In genomic region chr3L:21041952-21042933, dm6 we compare ENCODE assay signal across 5 fruit fly cellular contexts.
TF ChIP-seq lines count a peak whose summit lies in the region.

No protein-coding gene starts in this region.

- TF ChIP-seq CTCF in whole organism, embryonic (GFP tag; optimal IDR thresholded peaks at IDR 0.05; lab: Kevin White, UChicago): no peak

TF ChIP-seq in whole organism, adult, 20 proteins besides CTCF, POLR2A, EP300 and RAD21:
- TF ChIP-seq CG7045 (GFP tag; optimal IDR thresholded peaks at IDR 0.05; lab: Kevin White, UChicago) (peak; percentile 34), CG5204 (GFP tag; optimal IDR thresholded peaks at IDR 0.05; lab: Kevin White, UChicago) (no peak)
TF ChIP-seq in whole organism, adult: peak in this region for 1.

TF ChIP-seq in whole organism, embryonic, 481 proteins besides CTCF, POLR2A, EP300 and RAD21 (continues in another document):
- TF ChIP-seq YL-1 (GFP tag; optimal IDR thresholded peaks at IDR 0.05; lab: Kevin White, UChicago): no peak
- TF ChIP-seq pho (GFP tag; optimal IDR thresholded peaks at IDR 0.05; lab: Kevin White, UChicago): no peak
- no peak for TF ChIP-seq Trl (optimal IDR thresholded peaks at IDR 0.05; lab: Kevin White, UChicago)
- TF ChIP-seq Trl (GFP tag; optimal IDR thresholded peaks at IDR 0.05; lab: Kevin White, UChicago): no peak
- no peak for TF ChIP-seq CG10321 (GFP tag; IDR thresholded peaks at IDR 0.05; lab: Robert Waterston, UW)
- no peak for TF ChIP-seq CG8388 (GFP tag; optimal IDR thresholded peaks at IDR 0.05; lab: Kevin White, UChicago)
- TF ChIP-seq CG33557 (GFP tag; optimal IDR thresholded peaks at IDR 0.05; lab: Kevin White, UChicago): no peak
- TF ChIP-seq ken (GFP tag; IDR thresholded peaks at IDR 0.05; lab: Robert Waterston, UW): no peak
- TF ChIP-seq CG17385 (GFP tag; optimal IDR thresholded peaks at IDR 0.05; lab: Kevin White, UChicago): no peak
- no peak for TF ChIP-seq Ets97D (GFP tag; optimal IDR thresholded peaks at IDR 0.05; lab: Kevin White, UChicago)
- TF ChIP-seq CG6854 (GFP tag; optimal IDR thresholded peaks at IDR 0.05; lab: Kevin White, UChicago): no peak
- peak; percentile 8 for TF ChIP-seq CG12391 (tag; optimal IDR thresholded peaks at IDR 0.05; lab: Kevin White, UChicago)
- peak; percentile 9 for TF ChIP-seq nmo (GFP tag; optimal IDR thresholded peaks at IDR 0.05; lab: Kevin White, UChicago)
- TF ChIP-seq CG10209 (GFP tag; optimal IDR thresholded peaks at IDR 0.05; lab: Kevin White, UChicago): no peak
- peak; percentile 87 for TF ChIP-seq crol (GFP tag; IDR thresholded peaks at IDR 0.05; lab: Robert Waterston, UW)
- no peak for TF ChIP-seq wdn (GFP tag; IDR thresholded peaks at IDR 0.05; lab: Robert Waterston, UW)
- TF ChIP-seq CG17361 (GFP tag; IDR thresholded peaks at IDR 0.05; lab: Robert Waterston, UW): peak; percentile 41; the same call in 1 of the 3 replicates
- TF ChIP-seq danr (GFP tag; IDR thresholded peaks at IDR 0.05; lab: Robert Waterston, UW): no peak
- TF ChIP-seq Hmr (GFP tag; optimal IDR thresholded peaks at IDR 0.05; lab: Kevin White, UChicago): peak; percentile 4
- TF ChIP-seq CG2202 (tag; optimal IDR thresholded peaks at IDR 0.05; lab: Kevin White, UChicago): no peak
- no peak for TF ChIP-seq Jarid2 (GFP tag; optimal IDR thresholded peaks at IDR 0.05; lab: Kevin White, UChicago)
- no peak for TF ChIP-seq run (tag; optimal IDR thresholded peaks at IDR 0.05; lab: Kevin White, UChicago)
- 0 out of 2 replicates have a peak, but pooled peaks have one; percentile 7 for TF ChIP-seq CG7372 (GFP tag; IDR thresholded peaks at IDR 0.05; lab: Robert Waterston, UW)

TF ChIP-seq in whole organism, prepupa, 60 proteins besides CTCF, POLR2A, EP300 and RAD21 (continues in another document):
- TF ChIP-seq dsx (GFP tag; optimal IDR thresholded peaks at IDR 0.05; lab: Kevin White, UChicago; ENCODE audit: poor library complexity, severe bottlenecking): peak; percentile 60
- peak; percentile 40 for TF ChIP-seq acj6 (GFP tag; optimal IDR thresholded peaks at IDR 0.05; lab: Kevin White, UChicago)
- TF ChIP-seq CG6163 (GFP tag; IDR thresholded peaks at IDR 0.05; lab: Robert Waterston, UW): peak; percentile 60
- TF ChIP-seq Met (GFP tag; optimal IDR thresholded peaks at IDR 0.05; lab: Kevin White, UChicago): peak; percentile 14
- TF ChIP-seq Ets21C (GFP tag; optimal IDR thresholded peaks at IDR 0.05; lab: Kevin White, UChicago): peak; percentile 9
- no peak; the same call in 1 of the 2 replicates for TF ChIP-seq Gug (GFP tag; IDR thresholded peaks at IDR 0.05; lab: Robert Waterston, UW)
- peak; percentile 28 for TF ChIP-seq Lpt (GFP tag; optimal IDR thresholded peaks at IDR 0.05; lab: Kevin White, UChicago)
- no peak for TF ChIP-seq Sox102F (GFP tag; optimal IDR thresholded peaks at IDR 0.05; lab: Kevin White, UChicago)
- TF ChIP-seq CG11294 (GFP tag; IDR thresholded peaks at IDR 0.05; lab: Robert Waterston, UW): no peak; the same call in none of the 2 replicates
- TF ChIP-seq topi (GFP tag; optimal IDR thresholded peaks at IDR 0.05; lab: Kevin White, UChicago): peak; percentile 50
- TF ChIP-seq CG10669 (GFP tag; optimal IDR thresholded peaks at IDR 0.05; lab: Kevin White, UChicago): peak; percentile 55
- peak; percentile 28 for TF ChIP-seq CG1621 (tag; optimal IDR thresholded peaks at IDR 0.05; lab: Kevin White, UChicago)
- peak; percentile 90 for TF ChIP-seq Eip78C (GFP tag; lab: Kevin White, UChicago)
- TF ChIP-seq CG6854 (GFP tag; optimal IDR thresholded peaks at IDR 0.05; lab: Kevin White, UChicago): no peak
- peak; percentile 48 for TF ChIP-seq CG11762 (GFP tag; optimal IDR thresholded peaks at IDR 0.05; lab: Kevin White, UChicago; ENCODE audit: insufficient read depth)
- TF ChIP-seq dac (GFP tag; optimal IDR thresholded peaks at IDR 0.05; lab: Kevin White, UChicago): peak; percentile 56
- TF ChIP-seq Smox (GFP tag; optimal IDR thresholded peaks at IDR 0.05; lab: Kevin White, UChicago): peak; percentile 7
- peak; percentile 16 for TF ChIP-seq CG7368 (GFP tag; optimal IDR thresholded peaks at IDR 0.05; lab: Kevin White, UChicago)
- TF ChIP-seq Sox14 (GFP tag; optimal IDR thresholded peaks at IDR 0.05; lab: Kevin White, UChicago): peak; percentile 21
- TF ChIP-seq esn (GFP tag; optimal IDR thresholded peaks at IDR 0.05; lab: Kevin White, UChicago): peak; percentile 22
- peak; percentile 31 for TF ChIP-seq Eip75B (GFP tag; optimal IDR thresholded peaks at IDR 0.05; lab: Kevin White, UChicago)
- peak; percentile 57 for TF ChIP-seq Blimp-1 (GFP tag; optimal IDR thresholded peaks at IDR 0.05; lab: Kevin White, UChicago)

TF ChIP-seq in whole organism, pupa, 21 proteins besides CTCF, POLR2A, EP300 and RAD21:
- peak; percentile 45; the same call in 2 of the 3 replicates for TF ChIP-seq fd96Ca (GFP tag; IDR thresholded peaks at IDR 0.05; lab: Robert Waterston, UW)
- TF ChIP-seq CG17806 (tag; optimal IDR thresholded peaks at IDR 0.05; lab: Kevin White, UChicago): peak; percentile 67
- peak; percentile 22 for TF ChIP-seq gl (tag; optimal IDR thresholded peaks at IDR 0.05; lab: Kevin White, UChicago)
- peak; percentile 39 for TF ChIP-seq CG14655 (GFP tag; optimal IDR thresholded peaks at IDR 0.05; lab: Kevin White, UChicago)
- TF ChIP-seq CG34367 (tag; optimal IDR thresholded peaks at IDR 0.05; lab: Kevin White, UChicago): peak; percentile 19
- TF ChIP-seq rn (GFP tag; IDR thresholded peaks at IDR 0.05; lab: Robert Waterston, UW): 0 out of 2 replicates have a peak, but pooled peaks have one; percentile 5
- peak; percentile 70 for TF ChIP-seq CG15710 (tag; optimal IDR thresholded peaks at IDR 0.05; lab: Kevin White, UChicago)
- no peak for TF ChIP-seq CG13204 (GFP tag; optimal IDR thresholded peaks at IDR 0.05; lab: Kevin White, UChicago)
- TF ChIP-seq CG12605 (GFP tag; IDR thresholded peaks at IDR 0.05; lab: Robert Waterston, UW): peak; percentile 26; the same call in 1 of the 2 replicates
- peak; percentile 69 for TF ChIP-seq CG32121 (GFP tag; IDR thresholded peaks at IDR 0.05; lab: Robert Waterston, UW)
- no peak for TF ChIP-seq D1 (tag; optimal IDR thresholded peaks at IDR 0.05; lab: Kevin White, UChicago)
- peak; percentile 73 for TF ChIP-seq CG4496 (GFP tag; IDR thresholded peaks at IDR 0.05; lab: Robert Waterston, UW)
- TF ChIP-seq CG9948 (tag; optimal IDR thresholded peaks at IDR 0.05; lab: Kevin White, UChicago): peak; percentile 55
- no peak for TF ChIP-seq EcR (GFP tag; optimal IDR thresholded peaks at IDR 0.05; lab: Kevin White, UChicago)
- TF ChIP-seq CG10348 (GFP tag; IDR thresholded peaks at IDR 0.05; lab: Robert Waterston, UW): peak; percentile 27; the same call in 1 of the 2 replicates
- peak; percentile 46 for TF ChIP-seq CG8301 (tag; optimal IDR thresholded peaks at IDR 0.05; lab: Kevin White, UChicago)
- TF ChIP-seq Ets98B (GFP tag; IDR thresholded peaks at IDR 0.05; lab: Robert Waterston, UW): peak; percentile 50
- no peak for TF ChIP-seq Pif1B (GFP tag; optimal IDR thresholded peaks at IDR 0.05; lab: Kevin White, UChicago)
- TF ChIP-seq CG8159 (tag; optimal IDR thresholded peaks at IDR 0.05; lab: Kevin White, UChicago): peak; percentile 64
- peak; percentile 18 for TF ChIP-seq Snoo (tag; optimal IDR thresholded peaks at IDR 0.05; lab: Kevin White, UChicago)
- peak; percentile 46 for TF ChIP-seq Pif1A (GFP tag; optimal IDR thresholded peaks at IDR 0.05; lab: Kevin White, UChicago)

TF ChIP-seq in whole organism, wandering third instar larva, 38 proteins besides CTCF, POLR2A, EP300 and RAD21:
- TF ChIP-seq tai (GFP tag; optimal IDR thresholded peaks at IDR 0.05; lab: Kevin White, UChicago): no peak
- TF ChIP-seq HLH106 (tag; optimal IDR thresholded peaks at IDR 0.05; lab: Kevin White, UChicago): peak; percentile 48
- peak; percentile 26 for TF ChIP-seq ey (GFP tag; optimal IDR thresholded peaks at IDR 0.05; lab: Kevin White, UChicago)
- TF ChIP-seq OdsH (GFP tag; optimal IDR thresholded peaks at IDR 0.05; lab: Kevin White, UChicago): peak; percentile 9
- TF ChIP-seq rgr (GFP tag; optimal IDR thresholded peaks at IDR 0.05; lab: Kevin White, UChicago): peak; percentile 19
- peak; percentile 41 for TF ChIP-seq h (GFP tag; optimal IDR thresholded peaks at IDR 0.05; lab: Kevin White, UChicago)
- no peak for TF ChIP-seq CrebA (GFP tag; optimal IDR thresholded peaks at IDR 0.05; lab: Kevin White, UChicago; ENCODE audit: borderline replicate concordance)
- TF ChIP-seq woc (GFP tag; optimal IDR thresholded peaks at IDR 0.05; lab: Kevin White, UChicago): no peak
- TF ChIP-seq Rel (GFP tag; optimal IDR thresholded peaks at IDR 0.05; lab: Kevin White, UChicago): no peak
- TF ChIP-seq Rel (tag; optimal IDR thresholded peaks at IDR 0.05; lab: Kevin White, UChicago): peak; percentile 8
- no peak for TF ChIP-seq lola (GFP tag; optimal IDR thresholded peaks at IDR 0.05; lab: Kevin White, UChicago)
- TF ChIP-seq Mio (GFP tag; optimal IDR thresholded peaks at IDR 0.05; lab: Kevin White, UChicago): no peak
- peak; percentile 18 for TF ChIP-seq psq (GFP tag; optimal IDR thresholded peaks at IDR 0.05; lab: Kevin White, UChicago)
- TF ChIP-seq Hnf4 (GFP tag; optimal IDR thresholded peaks at IDR 0.05; lab: Kevin White, UChicago): peak; percentile 7
- peak; percentile 1 for TF ChIP-seq fru (GFP tag; optimal IDR thresholded peaks at IDR 0.05; lab: Kevin White, UChicago)
- peak; percentile 20 for TF ChIP-seq br (GFP tag; optimal IDR thresholded peaks at IDR 0.05; lab: Kevin White, UChicago)
- TF ChIP-seq Vsx2 (GFP tag; optimal IDR thresholded peaks at IDR 0.05; lab: Kevin White, UChicago; ENCODE audit: partially characterized antibody): no peak
- no peak for TF ChIP-seq N (GFP tag; optimal IDR thresholded peaks at IDR 0.05; lab: Kevin White, UChicago)
- no peak for TF ChIP-seq GATAd (GFP tag; optimal IDR thresholded peaks at IDR 0.05; lab: Kevin White, UChicago)
- peak; percentile 53 for TF ChIP-seq Sp1 (GFP tag; optimal IDR thresholded peaks at IDR 0.05; lab: Kevin White, UChicago)
- peak; percentile 6 for TF ChIP-seq dmrt93B (GFP tag; optimal IDR thresholded peaks at IDR 0.05; lab: Kevin White, UChicago)
- TF ChIP-seq foxo (GFP tag; optimal IDR thresholded peaks at IDR 0.05; lab: Kevin White, UChicago): peak in 1 of 2 experiments; percentile 50
